Fruit fly (Drosophila melanogaster) whole organism, embryonic: ENCODE measurements around the gene CG9008.

Source experiments
- Bdp1 ChIP-seq: fragments of 200-800 bp; sonication (Bioruptor generic); optimal IDR thresholded peaks from 3 replicates; lab custom pipeline; 2016; ENCODE audit warnings: missing biosample characterization, missing genetic modification characterization
- CG12659 ChIP-seq: fragments of 200-800 bp; sonication (Bioruptor generic); optimal IDR thresholded peaks from 3 replicates; lab custom pipeline; 2017; ENCODE audit warnings: mild to moderate bottlenecking, missing biosample characterization, missing genetic modification reagents, missing genetic modification characterization
- CG13624 ChIP-seq: fragments of 200-800 bp; sonication (Bioruptor generic); optimal IDR thresholded peaks from 2 replicates; lab custom pipeline; 2016; ENCODE audit warnings: missing biosample characterization, missing genetic modification characterization
- CG14050 ChIP-seq: fragments of 200-800 bp; sonication (Bioruptor generic); IDR thresholded peaks from 3 replicates; pipeline ENCODE4 v1.3.6; 2022; ENCODE audit warnings: missing biosample characterization, missing genetic modification characterization
- CG14710 ChIP-seq: fragments of 200-800 bp; sonication (Bioruptor generic); optimal IDR thresholded peaks from 3 replicates; lab custom pipeline; 2019; ENCODE audit warnings: missing biosample characterization, mild to moderate bottlenecking, missing genetic modification characterization, moderate library complexity
- CG15479 ChIP-seq: fragments of 200-800 bp; sonication (Bioruptor generic); optimal IDR thresholded peaks from 3 replicates; lab custom pipeline; 2019; ENCODE audit warnings: missing biosample characterization, mild to moderate bottlenecking, missing genetic modification characterization, moderate library complexity
- CG15601 ChIP-seq: fragments of 200-800 bp; sonication (Bioruptor generic); optimal IDR thresholded peaks from 3 replicates; lab custom pipeline; 2019; ENCODE audit warnings: missing biosample characterization, mild to moderate bottlenecking, missing genetic modification characterization, moderate library complexity
- CG17186 ChIP-seq: fragments of 200-800 bp; sonication (Bioruptor generic); optimal IDR thresholded peaks from 3 replicates; lab custom pipeline; 2017; ENCODE audit warnings: missing biosample characterization, missing genetic modification reagents, missing genetic modification characterization
- CG18262 ChIP-seq: fragments of 200-800 bp; optimal IDR thresholded peaks from 3 replicates; lab custom pipeline; 2019; ENCODE audit warnings: missing biosample characterization, mild to moderate bottlenecking, missing genetic modification characterization, moderate library complexity
- CG2129 ChIP-seq: fragments of 200-800 bp; sonication (Bioruptor generic); IDR thresholded peaks from 2 replicates; pipeline ENCODE4 v1.3.6; 2022; ENCODE audit warnings: missing biosample characterization, missing genetic modification characterization; ENCODE audit not compliant: partially characterized antibody
- CG2678 ChIP-seq: fragments of 200-800 bp; sonication (Bioruptor generic); optimal IDR thresholded peaks from 3 replicates; lab custom pipeline; 2019; ENCODE audit warnings: missing biosample characterization, mild to moderate bottlenecking, missing genetic modification characterization, moderate library complexity
- CG30020 ChIP-seq: fragments of 200-800 bp; optimal IDR thresholded peaks from 2 replicates; lab custom pipeline; 2019; ENCODE audit warnings: missing biosample characterization, mild to moderate bottlenecking, missing genetic modification characterization, moderate library complexity
- CG32532 ChIP-seq: fragments of 200-800 bp; sonication (Bioruptor generic); IDR thresholded peaks from 2 replicates; pipeline ENCODE4 v1.3.6; 2022; ENCODE audit warnings: missing biosample characterization, missing genetic modification characterization
- CG4820 ChIP-seq: fragments of 200-800 bp; sonication (Bioruptor generic); optimal IDR thresholded peaks from 3 replicates; lab custom pipeline; 2016; ENCODE audit warnings: missing biosample characterization, missing genetic modification characterization
- CG6254 ChIP-seq: fragments of 200-800 bp; sonication (Bioruptor generic); optimal IDR thresholded peaks from 3 replicates; lab custom pipeline; 2017; ENCODE audit warnings: mild to moderate bottlenecking, missing biosample characterization, missing genetic modification reagents, missing genetic modification characterization
- CG6854 ChIP-seq: fragments of 200-800 bp; sonication (Bioruptor generic); optimal IDR thresholded peaks from 3 replicates; lab custom pipeline; 2017; ENCODE audit warnings: missing biosample characterization, mild to moderate bottlenecking, missing genetic modification characterization
- CG9797 ChIP-seq: fragments of 200-800 bp; sonication (Bioruptor generic); optimal IDR thresholded peaks from 3 replicates; lab custom pipeline; 2018; ENCODE audit warnings: missing biosample characterization, mild to moderate bottlenecking, missing genetic modification characterization
- CG9932 ChIP-seq: fragments of 200-800 bp; sonication (Bioruptor generic); IDR thresholded peaks from 2 replicates; pipeline ENCODE4 v1.3.6; 2022; ENCODE audit warnings: missing biosample characterization, missing genetic modification characterization
- CTCF ChIP-seq: fragments of 200-800 bp; sonication (Bioruptor generic); optimal IDR thresholded peaks from 2 replicates; lab custom pipeline; 2017; ENCODE audit warnings: missing biosample characterization, mild to moderate bottlenecking, missing genetic modification characterization, moderate library complexity
- Doc3 ChIP-seq: fragments of 200-800 bp; sonication (Bioruptor generic); IDR thresholded peaks from 3 replicates; pipeline ENCODE4 v1.3.6; 2022; ENCODE audit warnings: missing biosample characterization, missing genetic modification characterization; ENCODE audit not compliant: partially characterized antibody
- Elba2 ChIP-seq: fragments of 200-800 bp; sonication (Bioruptor generic); optimal IDR thresholded peaks from 3 replicates; lab custom pipeline; 2016; ENCODE audit warnings: missing biosample characterization, missing genetic modification characterization
- Ets97D ChIP-seq: fragments of 200-800 bp; sonication (Bioruptor generic); optimal IDR thresholded peaks from 3 replicates; lab custom pipeline; 2016; ENCODE audit warnings: missing biosample characterization, missing genetic modification characterization
- Fer3 ChIP-seq: fragments of 200-800 bp; sonication (Bioruptor generic); optimal IDR thresholded peaks from 2 replicates; lab custom pipeline; 2018; ENCODE audit warnings: missing biosample characterization, mild to moderate bottlenecking, missing genetic modification characterization, moderate library complexity
- HLH3B ChIP-seq: fragments of 200-800 bp; sonication (Bioruptor generic); IDR thresholded peaks from 2 replicates; pipeline ENCODE4 v1.3.6; 2022; ENCODE audit warnings: missing biosample characterization, missing genetic modification characterization
- HmgD ChIP-seq: fragments of 200-800 bp; sonication (Bioruptor generic); optimal IDR thresholded peaks from 3 replicates; lab custom pipeline; 2016; ENCODE audit warnings: missing biosample characterization, missing genetic modification characterization
- Hr78 ChIP-seq, 2 experiments: fragments of 200-800 bp in 1 of 2; fragments of >200 bp in 1 of 2; sonication (Bioruptor generic) in 1 of 2; optimal IDR thresholded peaks; 2 replicates each; lab custom pipeline; 2017 to 2019; ENCODE audit warnings: missing biosample characterization in 2 of 2, missing genetic modification characterization in 2 of 2, mild to moderate bottlenecking in 1 of 2, moderate library complexity in 1 of 2
- Lpt ChIP-seq: fragments of >200 bp; optimal IDR thresholded peaks from 2 replicates; lab custom pipeline; 2018; ENCODE audit warnings: missing biosample characterization, missing genetic modification characterization
- Nf-YA ChIP-seq: fragments of 200-800 bp; sonication (Bioruptor generic); IDR thresholded peaks from 2 replicates; pipeline ENCODE4 v1.3.6; 2022; ENCODE audit warnings: missing biosample characterization, missing genetic modification characterization
- Rfx ChIP-seq: fragments of 200-800 bp; sonication (Bioruptor generic); IDR thresholded peaks from 2 replicates; pipeline ENCODE4 v1.3.6; 2022; ENCODE audit warnings: missing biosample characterization, missing genetic modification characterization
- Xbp1 ChIP-seq: fragments of 200-800 bp; sonication (Bioruptor generic); optimal IDR thresholded peaks from 3 replicates; lab custom pipeline; 2016; ENCODE audit warnings: missing biosample characterization, mild to moderate bottlenecking, missing genetic modification characterization
- az2 ChIP-seq: fragments of 200-800 bp; sonication (Bioruptor generic); optimal IDR thresholded peaks from 3 replicates; lab custom pipeline; 2016; ENCODE audit warnings: missing biosample characterization, missing genetic modification characterization
- cad ChIP-seq: fragments of >200 bp; optimal IDR thresholded peaks from 2 replicates; lab custom pipeline; 2017; ENCODE audit warnings: missing biosample characterization, missing genetic modification characterization
- cato ChIP-seq: fragments of 200-800 bp; sonication (Bioruptor generic); optimal IDR thresholded peaks from 2 replicates; lab custom pipeline; 2016; ENCODE audit warnings: missing biosample characterization, missing genetic modification characterization, borderline replicate concordance
- caup ChIP-seq: fragments of 200-800 bp; sonication (Bioruptor generic); optimal IDR thresholded peaks from 3 replicates; lab custom pipeline; 2017; ENCODE audit warnings: missing biosample characterization, mild to moderate bottlenecking, missing genetic modification characterization, moderate library complexity; ENCODE audit not compliant: severe bottlenecking
- chif ChIP-seq, 2 experiments: fragments of 200-800 bp; sonication (Bioruptor generic); optimal IDR thresholded peaks; 3 replicates each; lab custom pipeline; 2016; ENCODE audit warnings: missing biosample characterization in 2 of 2, missing genetic modification characterization in 2 of 2
- ci ChIP-seq: fragments of 200-800 bp; sonication (Bioruptor generic); IDR thresholded peaks from 3 replicates; pipeline ENCODE4 v1.3.6; 2022; ENCODE audit warnings: missing biosample characterization, missing genetic modification characterization
- da ChIP-seq: fragments of 200-800 bp; sonication (Bioruptor generic); optimal IDR thresholded peaks from 2 replicates; lab custom pipeline; 2016; ENCODE audit warnings: missing biosample characterization, missing genetic modification characterization
- grau ChIP-seq: fragments of 200-800 bp; optimal IDR thresholded peaks from 3 replicates; lab custom pipeline; 2019; ENCODE audit warnings: missing biosample characterization, mild to moderate bottlenecking, missing genetic modification characterization, moderate library complexity
- gro ChIP-seq: fragments of 200-800 bp; sonication (Bioruptor generic); optimal IDR thresholded peaks from 2 replicates; lab custom pipeline; 2016; ENCODE audit warnings: missing biosample characterization, missing genetic modification characterization
- gt ChIP-seq: fragments of 200-800 bp; sonication (Bioruptor generic); IDR thresholded peaks from 2 replicates; pipeline ENCODE4 v1.3.6; 2022; ENCODE audit warnings: missing biosample characterization, missing genetic modification characterization
- her ChIP-seq: fragments of 200-800 bp; sonication (Bioruptor generic); optimal IDR thresholded peaks from 2 replicates; lab custom pipeline; 2016; ENCODE audit warnings: missing biosample characterization, missing genetic modification characterization
- lab ChIP-seq: fragments of 200-800 bp; sonication (Bioruptor generic); optimal IDR thresholded peaks from 3 replicates; lab custom pipeline; 2017; ENCODE audit warnings: missing biosample characterization, missing genetic modification characterization, mild to moderate bottlenecking, moderate library complexity, missing genetic modification reagents
- lmd ChIP-seq: fragments of 200-800 bp; sonication (Bioruptor generic); IDR thresholded peaks from 2 replicates; pipeline ENCODE4 v1.3.6; 2022; ENCODE audit warnings: missing biosample characterization, missing genetic modification characterization
- nmo ChIP-seq: fragments of 200-800 bp; sonication (Bioruptor generic); optimal IDR thresholded peaks from 2 replicates; lab custom pipeline; 2018; ENCODE audit warnings: missing biosample characterization, mild to moderate bottlenecking, missing genetic modification characterization, moderate library complexity
- psq ChIP-seq: fragments of 200-800 bp; sonication (Bioruptor generic); optimal IDR thresholded peaks from 2 replicates; lab custom pipeline; 2017; ENCODE audit warnings: missing biosample characterization, missing genetic modification characterization
- run ChIP-seq: fragments of 200-800 bp; sonication (Bioruptor generic); optimal IDR thresholded peaks from 3 replicates; lab custom pipeline; 2018; ENCODE audit warnings: missing biosample characterization, mild to moderate bottlenecking, missing genetic modification characterization
- tgo ChIP-seq: fragments of 200-800 bp; sonication (Bioruptor generic); IDR thresholded peaks from 3 replicates; pipeline ENCODE4 v1.3.6; 2022; ENCODE audit warnings: missing biosample characterization, missing genetic modification characterization
- tin ChIP-seq: fragments of 200-800 bp; sonication (Bioruptor generic); optimal IDR thresholded peaks from 3 replicates; lab custom pipeline; 2016; ENCODE audit warnings: missing biosample characterization, missing genetic modification characterization
- usp ChIP-seq: fragments of >200 bp; optimal IDR thresholded peaks from 2 replicates; lab custom pipeline; 2017; ENCODE audit warnings: missing biosample characterization, missing genetic modification characterization

The CG9008 gene

DNA sequence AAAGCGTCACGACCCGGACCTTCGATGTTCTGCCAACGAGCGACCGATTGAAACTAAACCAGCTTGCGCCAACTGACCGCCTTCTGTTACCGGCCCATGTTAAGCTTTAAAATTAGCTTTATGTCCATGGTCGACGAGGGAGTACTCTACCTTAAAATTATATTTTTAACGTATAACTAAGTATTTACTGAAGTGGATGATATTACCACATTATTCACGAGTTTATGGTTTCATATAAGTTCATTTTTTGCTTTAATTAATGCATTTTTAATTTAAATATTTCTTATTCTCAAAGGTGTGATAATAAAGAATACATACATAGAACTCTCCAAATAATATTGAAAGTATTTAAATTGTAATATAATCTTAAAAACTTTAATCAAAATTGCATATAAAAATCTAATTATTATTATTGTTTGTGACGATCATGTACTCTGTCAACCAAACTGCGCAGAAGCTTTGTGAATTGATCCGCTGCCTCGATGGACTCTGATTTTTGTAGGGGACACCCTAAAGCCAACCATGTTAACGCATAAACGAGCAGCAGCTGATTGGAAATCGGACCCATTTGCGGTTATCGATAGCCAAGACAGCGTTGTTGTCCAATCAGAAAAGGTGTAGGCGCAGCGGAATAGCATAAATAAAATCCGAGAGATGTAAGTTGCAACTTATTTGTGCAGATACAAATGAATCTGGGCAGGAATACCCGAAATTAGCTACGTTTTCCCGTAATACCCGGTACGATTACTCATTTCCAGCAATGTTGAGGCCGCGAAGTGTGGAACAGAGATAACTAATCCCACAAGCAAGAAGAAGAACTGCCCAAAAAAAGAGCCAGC lies at the start of gene CG9008, which contains the start of gene p38b (continued):
- peak; percentile 58 for TF ChIP-seq run
- TF ChIP-seq CTCF, result no peak
- peak; percentile 82 for TF ChIP-seq caup (GFP tag; lab: Kevin White, UChicago)
- TF ChIP-seq psq (GFP tag; lab: Kevin White, UChicago), result peak; percentile 49
- peak; percentile 79 for TF ChIP-seq az2 (GFP tag; lab: Kevin White, UChicago)
- TF ChIP-seq lmd, result peak; percentile 72
- peak; percentile 47 for TF ChIP-seq CG6254 (GFP tag; lab: Kevin White, UChicago)
- no peak for TF ChIP-seq HmgD (GFP tag; lab: Kevin White, UChicago)
- TF ChIP-seq grau (tag; lab: Kevin White, UChicago), result peak; percentile 90
- peak; percentile 9 for TF ChIP-seq Ets97D (GFP tag; lab: Kevin White, UChicago)
- TF ChIP-seq CG12659, result peak; percentile 92
- peak; percentile 94 for TF ChIP-seq nmo (GFP tag; lab: Kevin White, UChicago)
- TF ChIP-seq ci (GFP tag; lab: Robert Waterston, UW), result peak; percentile 4; the same call in 1 of the 3 replicates
- no peak for TF ChIP-seq gt (GFP tag; lab: Robert Waterston, UW)
- TF ChIP-seq CG15479 (GFP tag; lab: Kevin White, UChicago), result no peak
- 0 out of 2 replicates have a peak, but pooled peaks have one; percentile 10 for TF ChIP-seq Nf-YA (GFP tag; lab: Robert Waterston, UW)
- TF ChIP-seq CG18262 (tag; lab: Kevin White, UChicago), result peak; percentile 94
- TF ChIP-seq CG6854 (GFP tag; lab: Kevin White, UChicago), result peak; percentile 83
- TF ChIP-seq usp (GFP tag; lab: Kevin White, UChicago), result no peak
- TF ChIP-seq Hr78 (GFP tag; optimal IDR thresholded peaks at IDR 0.05; lab: Kevin White, UChicago), result peak in 1 of 2 experiments; percentile 46
- TF ChIP-seq CG9797 (GFP tag; lab: Kevin White, UChicago), result peak; percentile 8
- TF ChIP-seq CG9932 (GFP tag; lab: Robert Waterston, UW), result peak; percentile 82
- TF ChIP-seq tin (GFP tag; lab: Kevin White, UChicago), result peak; percentile 76
- TF ChIP-seq chif (GFP tag; optimal IDR thresholded peaks at IDR 0.05; lab: Kevin White, UChicago), result no peak
- peak; percentile 76 for TF ChIP-seq Fer3 (tag; lab: Kevin White, UChicago)
- peak; percentile 99 for TF ChIP-seq her (GFP tag; lab: Kevin White, UChicago)
- TF ChIP-seq cad (GFP tag; lab: Kevin White, UChicago), result no peak
- TF ChIP-seq HLH3B (GFP tag; lab: Robert Waterston, UW), result peak; percentile 65; the same call in 1 of the 2 replicates
- TF ChIP-seq CG15601 (tag; lab: Kevin White, UChicago), result peak; percentile 86
- peak; percentile 73 for TF ChIP-seq CG4820 (GFP tag; lab: Kevin White, UChicago)
- no peak for TF ChIP-seq CG2129
- TF ChIP-seq tgo (GFP tag; lab: Robert Waterston, UW), result peak; percentile 57; the same call in 2 of the 3 replicates
- peak; percentile 75 for TF ChIP-seq Xbp1 (GFP tag; lab: Kevin White, UChicago)
- peak; percentile 79 for TF ChIP-seq lab (GFP tag; lab: Kevin White, UChicago)
- no peak; the same call in 2 of the 3 replicates for TF ChIP-seq CG14050 (GFP tag; lab: Robert Waterston, UW)
- peak; percentile 55 for TF ChIP-seq CG17186 (GFP tag; lab: Kevin White, UChicago)
- TF ChIP-seq CG14710 (tag; lab: Kevin White, UChicago), result peak; percentile 85
- peak; percentile 66 for TF ChIP-seq CG32532 (GFP tag; lab: Robert Waterston, UW)
- TF ChIP-seq CG13624 (GFP tag; lab: Kevin White, UChicago), result peak; percentile 54
- peak; percentile 68 for TF ChIP-seq Rfx
- TF ChIP-seq Elba2, result peak; percentile 33
- peak; percentile 30 for TF ChIP-seq cato (GFP tag; lab: Kevin White, UChicago)
- TF ChIP-seq CG30020, result peak; percentile 65
- no peak for TF ChIP-seq da
- TF ChIP-seq Bdp1 (GFP tag; lab: Kevin White, UChicago), result peak; percentile 25
- TF ChIP-seq CG2678 (tag; lab: Kevin White, UChicago), result peak; percentile 95
- TF ChIP-seq Doc3 (GFP tag; lab: Robert Waterston, UW), result 0 out of 3 replicates have a peak, but pooled peaks have one; percentile 26
- no peak for TF ChIP-seq gro (GFP tag; lab: Kevin White, UChicago)
- no peak for TF ChIP-seq Lpt (GFP tag; lab: Kevin White, UChicago)
